Worm (Caenorhabditis elegans): Measurements from ENCODE around the gene Y53F4B.1.

Gene Y53F4B.1

DNA sequence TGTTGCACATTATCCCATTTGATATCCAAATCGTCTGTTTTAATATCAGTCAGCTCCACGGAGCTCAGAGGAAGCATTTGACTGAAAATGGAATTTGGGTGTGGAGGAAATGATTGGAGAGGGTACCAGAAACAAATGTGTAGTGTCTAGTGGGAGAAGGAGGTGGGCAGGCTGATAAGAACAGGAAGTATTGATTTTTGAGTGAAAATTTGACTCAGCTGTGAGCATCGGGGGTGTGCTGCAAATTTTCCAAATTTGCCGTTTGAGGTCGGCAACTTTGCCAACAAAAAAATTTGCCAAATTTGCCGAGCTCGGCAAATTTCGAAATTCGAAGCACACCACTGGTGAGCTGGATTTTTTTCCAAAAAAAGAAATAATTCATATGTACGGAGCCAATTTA lies at the start of gene Y53F4B.1:
Y53F4B.1 (minus strand) TSS at position 101 of the 400 bp plus-strand sequence.
- TF ChIP-seq ets-4 (GFP tag; optimal IDR thresholded peaks at IDR 0.05) (no peak), Y79H2A.3 (GFP tag; conservative IDR thresholded peaks at IDR 0.05) (no peak), cebp-1 (GFP tag; IDR thresholded peaks at IDR 0.05) (no peak), cebp-1 (tag; optimal IDR thresholded peaks at IDR 0.05) (no peak), mel-28 (tag; optimal IDR thresholded peaks at IDR 0.05; ENCODE audit: borderline replicate concordance) (no peak), nfya-1 (tag; optimal IDR thresholded peaks at IDR 0.05; ENCODE audit: borderline replicate concordance, insufficient read depth) (no peak), lin-54 (GFP tag; optimal IDR thresholded peaks at IDR 0.05) (no peak), lin-35 (GFP tag; optimal IDR thresholded peaks at IDR 0.05) (no peak), lsl-1 (GFP tag; optimal IDR thresholded peaks at IDR 0.05) (no peak), attf-5 (GFP tag; optimal IDR thresholded peaks at IDR 0.05) (no peak), Y53G8AR.9 (GFP tag; conservative IDR thresholded peaks at IDR 0.05) (no peak), mcd-1 (GFP tag; IDR thresholded peaks at IDR 0.05) (no peak), hrde-1 (tag; optimal IDR thresholded peaks at IDR 0.05; ENCODE audit: borderline replicate concordance) (no peak), egl-44 (GFP tag; IDR thresholded peaks at IDR 0.05) (no peak), ceh-40 (GFP tag; IDR thresholded peaks at IDR 0.05) (no peak), ceh-27 (GFP tag; optimal IDR thresholded peaks at IDR 0.05) (no peak), tbx-9 (tag; optimal IDR thresholded peaks at IDR 0.05; ENCODE audit: borderline replicate concordance) (no peak), tlf-1 (GFP tag; optimal IDR thresholded peaks at IDR 0.05) (no peak), D2030.7 (GFP tag; IDR thresholded peaks at IDR 0.05) (no peak)

ce11 chrII:15005118-15005517 lies 47.1 kb upstream of the Y53F4B.1 start:
- TF ChIP-seq ZK185.1 (tag; optimal IDR thresholded peaks at IDR 0.05; ENCODE audit: poor library complexity, severe bottlenecking) (no peak), egrh-3 (GFP tag; IDR thresholded peaks at IDR 0.05) (peak; percentile 27; the same call in 1 of the 2 replicates), cebp-2 (GFP tag; IDR thresholded peaks at IDR 0.05) (0 out of 2 replicates have a peak, but pooled peaks have one; percentile 23), zfh-2 (GFP tag; conservative IDR thresholded peaks at IDR 0.05) (peak; percentile 82), ztf-28 (GFP tag; IDR thresholded peaks at IDR 0.05) (0 out of 2 replicates have a peak, but pooled peaks have one; percentile 48), snpc-1.1 (tag; optimal IDR thresholded peaks at IDR 0.05; ENCODE audit: insufficient read depth) (no peak)

ce11 chrII:15004538-15004937 lies 46.5 kb upstream of the Y53F4B.1 start:
- peak; percentile 86 for TF ChIP-seq F52B5.7 (tag; optimal IDR thresholded peaks at IDR 0.05)
- TF ChIP-seq lsl-1 (GFP tag; optimal IDR thresholded peaks at IDR 0.05): peak; percentile 41
- peak; percentile 32 for TF ChIP-seq F10E7.11 (tag; optimal IDR thresholded peaks at IDR 0.05)
- peak; percentile 35; the same call in 1 of the 2 replicates for TF ChIP-seq attf-3 (GFP tag; conservative IDR thresholded peaks at IDR 0.05)
- TF ChIP-seq pbrm-1 (GFP tag; IDR thresholded peaks at IDR 0.05): peak; percentile 65
- TF ChIP-seq cebp-1 (GFP tag; IDR thresholded peaks at IDR 0.05): no peak
- no peak for TF ChIP-seq cebp-1 (tag; optimal IDR thresholded peaks at IDR 0.05)
- peak; percentile 80; the same call in 1 of the 2 replicates for TF ChIP-seq nfya-2 (GFP tag; IDR thresholded peaks at IDR 0.05)
- TF ChIP-seq madf-6 (GFP tag; IDR thresholded peaks at IDR 0.05): peak; percentile 82
- TF ChIP-seq gei-17 (GFP tag; optimal IDR thresholded peaks at IDR 0.05): no peak
- no peak for TF ChIP-seq Y67H2A.10 (GFP tag; conservative IDR thresholded peaks at IDR 0.05)
- no peak for TF ChIP-seq somi-1 (GFP tag; optimal IDR thresholded peaks at IDR 0.05)
- TF ChIP-seq ets-4 (GFP tag; optimal IDR thresholded peaks at IDR 0.05): no peak
- no peak for TF ChIP-seq mxl-1 (tag; optimal IDR thresholded peaks at IDR 0.05)
- TF ChIP-seq mcd-1 (GFP tag; IDR thresholded peaks at IDR 0.05): peak; percentile 70
- no peak for TF ChIP-seq K12H6.12 (tag; optimal IDR thresholded peaks at IDR 0.05)
- TF ChIP-seq snpc-1.1 (tag; optimal IDR thresholded peaks at IDR 0.05; ENCODE audit: insufficient read depth): peak; percentile 8
- peak; percentile 79; the same call in 1 of the 2 replicates for TF ChIP-seq cebp-2 (GFP tag; IDR thresholded peaks at IDR 0.05)
- TF ChIP-seq madf-8 (GFP tag; conservative IDR thresholded peaks at IDR 0.05): peak; percentile 19; the same call in 1 of the 2 replicates
- 0 out of 2 replicates have a peak, but pooled peaks have one; percentile 32 for TF ChIP-seq rcor-1 (GFP tag; IDR thresholded peaks at IDR 0.05)
- no peak for TF ChIP-seq sea-2 (GFP tag; IDR thresholded peaks at IDR 0.05)
- TF ChIP-seq D2030.7 (GFP tag; IDR thresholded peaks at IDR 0.05): peak; percentile 75
- TF ChIP-seq B0035.1 (tag; optimal IDR thresholded peaks at IDR 0.05): no peak
- TF ChIP-seq egrh-3 (GFP tag; IDR thresholded peaks at IDR 0.05): 0 out of 2 replicates have a peak, but pooled peaks have one; percentile 6
- TF ChIP-seq mes-4 (tag; optimal IDR thresholded peaks at IDR 0.05): no peak
- TF ChIP-seq madf-3 (GFP tag; IDR thresholded peaks at IDR 0.05): peak; percentile 87
- peak; percentile 48 for TF ChIP-seq him-1 (tag; optimal IDR thresholded peaks at IDR 0.05)
- TF ChIP-seq zim-3 (tag; optimal IDR thresholded peaks at IDR 0.05): peak; percentile 44

All from whole organism, young adult.